Fruit fly (Drosophila melanogaster): ENCODE results near the gene fiz.

fiz gene

DNA sequence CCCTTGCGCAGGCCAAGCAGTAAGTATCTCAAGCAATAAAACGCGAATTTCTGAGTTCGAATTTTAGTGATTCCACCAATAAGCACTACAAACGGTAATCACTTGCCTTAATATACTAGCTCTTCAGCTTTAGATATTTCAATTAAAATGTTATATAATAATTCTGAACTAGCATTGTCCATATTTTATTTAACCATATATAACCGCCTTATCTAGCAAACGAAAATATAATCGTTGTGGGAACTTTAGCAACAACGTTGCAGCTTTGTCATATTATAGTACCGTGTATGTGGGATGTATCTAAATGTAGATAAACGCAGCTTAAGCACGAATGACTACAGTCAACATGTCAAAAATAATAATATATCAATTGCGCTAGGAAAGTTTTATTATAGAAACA, 21.8 kb upstream of the fiz start:
- TF ChIP-seq fkh (GFP tag; optimal IDR thresholded peaks at IDR 0.05) = no peak
- no peak for TF ChIP-seq OdsH (GFP tag; optimal IDR thresholded peaks at IDR 0.05)
- no peak for TF ChIP-seq CG3032 (tag; optimal IDR thresholded peaks at IDR 0.05)
- no peak for TF ChIP-seq CG6854 (GFP tag; optimal IDR thresholded peaks at IDR 0.05)
- no peak for TF ChIP-seq lz (GFP tag; optimal IDR thresholded peaks at IDR 0.05)
- no peak for TF ChIP-seq CG34406 (GFP tag; optimal IDR thresholded peaks at IDR 0.05)
- TF ChIP-seq CG9139 (GFP tag; optimal IDR thresholded peaks at IDR 0.05) = no peak
- TF ChIP-seq CG6276 (GFP tag; optimal IDR thresholded peaks at IDR 0.05) = no peak
- TF ChIP-seq Eip93F (GFP tag; optimal IDR thresholded peaks at IDR 0.05) = no peak
- TF ChIP-seq Lpt (GFP tag; optimal IDR thresholded peaks at IDR 0.05) = no peak
- TF ChIP-seq net (GFP tag; optimal IDR thresholded peaks at IDR 0.05) = no peak
- TF ChIP-seq CG3919 (GFP tag; optimal IDR thresholded peaks at IDR 0.05) = no peak
- no peak for TF ChIP-seq Hr39 (GFP tag; optimal IDR thresholded peaks at IDR 0.05)

DNA sequence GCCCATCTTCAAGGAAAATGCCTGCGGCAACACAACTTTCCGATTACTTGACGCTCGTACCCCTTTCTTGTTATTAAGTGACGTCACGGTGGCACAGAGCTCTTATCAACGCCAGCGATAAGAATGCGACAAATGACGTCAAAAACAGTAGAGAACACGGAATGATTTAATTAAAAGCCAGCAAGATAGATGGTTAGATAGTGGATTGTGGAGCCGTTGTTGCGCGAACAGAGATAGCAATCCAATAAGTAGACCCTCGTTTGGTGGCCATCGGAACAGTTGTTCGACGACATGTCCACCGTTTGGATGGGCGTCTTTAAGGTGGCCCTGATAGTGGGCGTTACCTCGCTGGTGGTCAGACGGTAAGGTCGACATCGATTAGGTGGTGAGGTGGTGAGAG, 20.3 kb upstream of the fiz start:
- TF ChIP-seq CG7368 (GFP tag; optimal IDR thresholded peaks at IDR 0.05) = no peak
- no peak for TF ChIP-seq Met (GFP tag; optimal IDR thresholded peaks at IDR 0.05)
- no peak for TF ChIP-seq Eip93F (GFP tag; optimal IDR thresholded peaks at IDR 0.05)
- no peak for TF ChIP-seq Hr38 (GFP tag; optimal IDR thresholded peaks at IDR 0.05)
- no peak for TF ChIP-seq eg (GFP tag; IDR thresholded peaks at IDR 0.05)
- peak; percentile 42 for TF ChIP-seq vri (GFP tag; optimal IDR thresholded peaks at IDR 0.05)
- TF ChIP-seq CG8632 (GFP tag; optimal IDR thresholded peaks at IDR 0.05) = no peak
- no peak for TF ChIP-seq CG3032 (tag; optimal IDR thresholded peaks at IDR 0.05)
- TF ChIP-seq CG10669 (GFP tag; optimal IDR thresholded peaks at IDR 0.05) = no peak
- TF ChIP-seq acj6 (GFP tag; optimal IDR thresholded peaks at IDR 0.05) = no peak
- TF ChIP-seq Eip78C (GFP tag) = peak; percentile 34

DNA sequence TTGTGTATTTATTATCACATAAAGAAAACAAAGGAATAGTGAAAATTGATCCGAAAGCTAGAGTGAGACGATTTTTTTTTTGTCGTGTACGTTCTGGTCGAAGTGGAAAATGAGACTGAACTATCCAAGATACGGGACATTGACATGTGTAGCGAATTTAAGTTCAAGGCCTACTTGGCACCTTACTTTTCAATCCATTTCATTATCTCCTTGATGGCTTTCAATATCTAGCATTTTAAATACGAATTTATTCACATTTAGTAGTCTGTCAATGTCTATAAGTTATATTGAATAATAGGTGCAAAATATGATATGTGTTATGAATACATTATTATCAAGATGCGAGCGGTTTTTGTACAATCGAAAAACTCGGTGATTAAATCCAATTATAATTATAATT, 19.3 kb upstream of the fiz start, which contains the start of gene CG32591:
Gene CG32591 (minus strand): TSS at position 101 of the 400 bp plus-strand sequence.
- no peak for TF ChIP-seq CG6163 (GFP tag; IDR thresholded peaks at IDR 0.05)
- no peak for TF ChIP-seq CG4318 (GFP tag; optimal IDR thresholded peaks at IDR 0.05)
- TF ChIP-seq CG3032 (tag; optimal IDR thresholded peaks at IDR 0.05) = no peak
- no peak for TF ChIP-seq vri (GFP tag; optimal IDR thresholded peaks at IDR 0.05)
- no peak for TF ChIP-seq topi (GFP tag; optimal IDR thresholded peaks at IDR 0.05)
- no peak for TF ChIP-seq fkh (GFP tag; optimal IDR thresholded peaks at IDR 0.05)
- no peak for TF ChIP-seq Sox102F (GFP tag; optimal IDR thresholded peaks at IDR 0.05)
- TF ChIP-seq eg (GFP tag; IDR thresholded peaks at IDR 0.05) = no peak
- TF ChIP-seq CG6792 (GFP tag; optimal IDR thresholded peaks at IDR 0.05) = no peak
- no peak for TF ChIP-seq OdsH (GFP tag; optimal IDR thresholded peaks at IDR 0.05)
- no peak for TF ChIP-seq CG16779 (tag; optimal IDR thresholded peaks at IDR 0.05)
- TF ChIP-seq Lpt (GFP tag; optimal IDR thresholded peaks at IDR 0.05) = no peak
- no peak for TF ChIP-seq svp (GFP tag)

DNA sequence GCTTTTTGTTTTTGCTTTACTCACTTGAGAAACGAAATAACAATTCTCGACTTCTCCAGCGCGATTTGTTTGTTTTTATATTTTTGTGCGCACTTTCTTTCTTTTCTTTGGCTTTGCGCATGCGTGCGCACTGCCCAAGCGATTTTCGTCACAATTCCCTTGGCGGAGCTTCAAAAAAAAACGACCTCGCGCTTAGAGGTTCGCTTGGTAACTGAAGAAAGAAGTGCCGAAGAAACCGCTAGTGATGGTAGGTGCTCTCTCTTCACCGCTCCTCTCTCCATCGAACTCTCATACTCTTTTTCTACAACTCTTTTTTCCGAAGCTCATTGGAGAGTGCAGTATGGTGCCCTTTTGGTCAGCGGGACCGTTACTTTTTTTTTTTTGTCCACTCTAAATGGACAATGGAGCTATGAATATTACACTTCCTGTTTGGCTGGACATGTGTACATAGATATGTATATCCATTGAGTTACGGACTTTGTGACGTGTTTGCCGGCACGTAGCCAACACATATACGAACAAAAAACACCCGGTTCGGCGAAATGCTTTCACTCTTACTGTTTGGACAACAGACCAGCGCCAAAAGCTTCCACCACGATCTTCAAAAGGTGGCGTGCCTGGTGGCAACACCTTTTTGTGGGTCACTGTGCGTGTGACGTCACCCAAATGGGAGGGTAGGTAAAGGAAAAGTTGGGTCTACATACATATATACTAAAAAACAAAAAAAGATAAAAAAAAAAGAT, 13.9 kb upstream of the fiz start, which contains the start of gene CG9503:
Gene CG9503 (minus strand): TSS at position 217 of the 743 bp plus-strand sequence.
- TF ChIP-seq CG6854 (GFP tag; optimal IDR thresholded peaks at IDR 0.05) (peak; percentile 25), Ets96B (tag; optimal IDR thresholded peaks at IDR 0.05) (no peak), CG15336 (GFP tag; IDR thresholded peaks at IDR 0.05) (peak; percentile 29; the same call in 1 of the 2 replicates), eg (GFP tag; IDR thresholded peaks at IDR 0.05) (no peak; the same call in 2 of the 3 replicates), vri (GFP tag; optimal IDR thresholded peaks at IDR 0.05) (peak; percentile 2), Eip78C (GFP tag) (peak; percentile 47), Blimp-1 (GFP tag; optimal IDR thresholded peaks at IDR 0.05) (peak; percentile 63), esn (GFP tag; optimal IDR thresholded peaks at IDR 0.05) (peak; percentile 30), svp (GFP tag) (peak; percentile 20)

Measured in whole organism, prepupa.